Fruit fly (Drosophila melanogaster) whole organism, prepupa: ENCODE measurements around the gene CG2887.

Experiments used
- Blimp-1 ChIP-seq: fragments of 200-800 bp; sonication (Bioruptor generic); optimal IDR thresholded peaks from 3 replicates; lab custom pipeline; 2017; ENCODE audit warnings: missing biosample characterization, missing genetic modification characterization, mild to moderate bottlenecking, moderate library complexity, missing genetic modification reagents
- CG10631 ChIP-seq: fragments of 200-800 bp; sonication (Bioruptor generic); optimal IDR thresholded peaks from 2 replicates; lab custom pipeline; 2016; ENCODE audit warnings: missing biosample characterization, missing genetic modification characterization
- CG10669 ChIP-seq: fragments of 200-800 bp; sonication (Bioruptor generic); optimal IDR thresholded peaks from 3 replicates; lab custom pipeline; 2018; ENCODE audit warnings: missing biosample characterization, mild to moderate bottlenecking, missing genetic modification characterization, moderate library complexity
- CG11762 ChIP-seq: fragments of 200-800 bp; sonication (Bioruptor generic); optimal IDR thresholded peaks from 3 replicates; lab custom pipeline; 2016; ENCODE audit warnings: missing biosample characterization, missing genetic modification characterization; ENCODE audit not compliant: insufficient read depth
- CG11902 ChIP-seq: fragments of 200-800 bp; sonication (Bioruptor generic); optimal IDR thresholded peaks from 3 replicates; lab custom pipeline; 2016; ENCODE audit warnings: missing biosample characterization, missing genetic modification characterization
- CG1621 ChIP-seq: fragments of 200-800 bp; sonication (Bioruptor generic); optimal IDR thresholded peaks from 3 replicates; lab custom pipeline; 2018; ENCODE audit warnings: missing biosample characterization, mild to moderate bottlenecking, missing genetic modification characterization
- CG16779 ChIP-seq: fragments of 200-800 bp; sonication (Bioruptor generic); optimal IDR thresholded peaks from 3 replicates; lab custom pipeline; 2017; ENCODE audit warnings: missing biosample characterization, mild to moderate bottlenecking, missing genetic modification characterization
- CG3032 ChIP-seq: fragments of 200-800 bp; optimal IDR thresholded peaks from 2 replicates; lab custom pipeline; 2019; ENCODE audit warnings: missing biosample characterization, mild to moderate bottlenecking, missing genetic modification characterization, moderate library complexity
- CG34406 ChIP-seq: fragments of 200-800 bp; sonication (Bioruptor generic); optimal IDR thresholded peaks from 3 replicates; lab custom pipeline; 2016; ENCODE audit warnings: missing biosample characterization, missing genetic modification characterization
- CG3919 ChIP-seq: fragments of 200-800 bp; sonication (Bioruptor generic); optimal IDR thresholded peaks from 3 replicates; lab custom pipeline; 2016; ENCODE audit warnings: missing biosample characterization, missing genetic modification characterization
- CG4318 ChIP-seq: fragments of 200-800 bp; sonication (Bioruptor generic); optimal IDR thresholded peaks from 3 replicates; lab custom pipeline; 2017; ENCODE audit warnings: missing biosample characterization, mild to moderate bottlenecking, missing genetic modification characterization
- CG6163 ChIP-seq: fragments of 200-800 bp; sonication (Bioruptor generic); IDR thresholded peaks from 3 replicates; pipeline ENCODE4 v1.3.6; 2022; ENCODE audit warnings: missing biosample characterization, missing genetic modification characterization
- CG6276 ChIP-seq: fragments of 200-800 bp; sonication (Bioruptor generic); optimal IDR thresholded peaks from 2 replicates; lab custom pipeline; 2017; ENCODE audit warnings: missing biosample characterization, mild to moderate bottlenecking, missing genetic modification characterization
- CG6792 ChIP-seq: fragments of 200-800 bp; sonication (Bioruptor generic); optimal IDR thresholded peaks from 3 replicates; lab custom pipeline; 2016; ENCODE audit warnings: missing biosample characterization, missing genetic modification characterization
- CG6808 ChIP-seq: fragments of 200-800 bp; sonication (Bioruptor generic); optimal IDR thresholded peaks from 3 replicates; lab custom pipeline; 2017; ENCODE audit warnings: missing biosample characterization, missing genetic modification characterization, mild to moderate bottlenecking, moderate library complexity, missing genetic modification reagents
- CG6854 ChIP-seq: fragments of 200-800 bp; sonication (Bioruptor generic); optimal IDR thresholded peaks from 2 replicates; lab custom pipeline; 2017; ENCODE audit warnings: missing biosample characterization, mild to moderate bottlenecking, missing genetic modification characterization
- CG7368 ChIP-seq: fragments of 200-800 bp; sonication (Bioruptor generic); optimal IDR thresholded peaks from 3 replicates; lab custom pipeline; 2016; ENCODE audit warnings: missing biosample characterization, missing genetic modification characterization
- CG8119 ChIP-seq: fragments of 200-800 bp; sonication (Bioruptor generic); IDR thresholded peaks from 3 replicates; pipeline ENCODE4 v1.3.6; 2022; ENCODE audit warnings: missing biosample characterization, missing genetic modification characterization
- CG8319 ChIP-seq: fragments of 200-800 bp; sonication (Bioruptor generic); optimal IDR thresholded peaks from 3 replicates; lab custom pipeline; 2016; ENCODE audit warnings: missing biosample characterization, missing genetic modification characterization
- CG8632 ChIP-seq: fragments of 200-800 bp; sonication (Bioruptor generic); optimal IDR thresholded peaks from 3 replicates; lab custom pipeline; 2016; ENCODE audit warnings: missing biosample characterization, missing genetic modification characterization
- CG9139 ChIP-seq: fragments of 200-800 bp; sonication (Bioruptor generic); optimal IDR thresholded peaks from 3 replicates; lab custom pipeline; 2017; ENCODE audit warnings: missing biosample characterization, mild to moderate bottlenecking, missing genetic modification characterization
- Eip93F ChIP-seq: fragments of 200-800 bp; sonication (Bioruptor generic); optimal IDR thresholded peaks from 2 replicates; lab custom pipeline; 2016; ENCODE audit warnings: missing biosample characterization, mild to moderate bottlenecking, missing genetic modification characterization
- Ets96B ChIP-seq: fragments of 200-800 bp; optimal IDR thresholded peaks from 2 replicates; lab custom pipeline; 2019; ENCODE audit warnings: missing biosample characterization, mild to moderate bottlenecking, missing genetic modification characterization, moderate library complexity
- Hr39 ChIP-seq: fragments of 200-800 bp; sonication (Bioruptor generic); optimal IDR thresholded peaks from 2 replicates; lab custom pipeline; 2016; ENCODE audit warnings: missing biosample characterization, missing genetic modification characterization
- Lpt ChIP-seq: fragments of 200-800 bp; sonication (Bioruptor generic); optimal IDR thresholded peaks from 3 replicates; lab custom pipeline; 2016; ENCODE audit warnings: missing biosample characterization, missing genetic modification characterization
- Met ChIP-seq: fragments of 200-800 bp; sonication (Bioruptor generic); optimal IDR thresholded peaks from 3 replicates; lab custom pipeline; 2016; ENCODE audit warnings: missing biosample characterization, missing genetic modification characterization
- OdsH ChIP-seq: fragments of 200-800 bp; sonication (Bioruptor generic); optimal IDR thresholded peaks from 3 replicates; lab custom pipeline; 2016; ENCODE audit warnings: missing biosample characterization, missing genetic modification characterization
- Sox14 ChIP-seq: fragments of 200-800 bp; sonication (Bioruptor generic); optimal IDR thresholded peaks from 3 replicates; lab custom pipeline; 2016; ENCODE audit warnings: missing biosample characterization, missing genetic modification characterization
- Sox15 ChIP-seq: fragments of 200-800 bp; sonication (Bioruptor generic); optimal IDR thresholded peaks from 3 replicates; lab custom pipeline; 2016; ENCODE audit warnings: missing biosample characterization, missing genetic modification characterization
- achi ChIP-seq: fragments of 200-800 bp; sonication (Bioruptor generic); optimal IDR thresholded peaks from 3 replicates; lab custom pipeline; 2016; ENCODE audit warnings: missing biosample characterization, missing genetic modification characterization
- acj6 ChIP-seq: fragments of 200-800 bp; sonication (Bioruptor generic); optimal IDR thresholded peaks from 3 replicates; lab custom pipeline; 2016; ENCODE audit warnings: missing biosample characterization, missing genetic modification characterization
- dac ChIP-seq: fragments of 200-800 bp; sonication (Bioruptor generic); optimal IDR thresholded peaks from 2 replicates; lab custom pipeline; 2017; ENCODE audit warnings: missing biosample characterization, mild to moderate bottlenecking, missing genetic modification characterization
- dsx ChIP-seq: fragments of 200-800 bp; optimal IDR thresholded peaks from 3 replicates; lab custom pipeline; 2019; ENCODE audit warnings: missing biosample characterization, mild to moderate bottlenecking, missing genetic modification characterization, moderate library complexity; ENCODE audit not compliant: poor library complexity, severe bottlenecking
- esn ChIP-seq: fragments of 200-800 bp; sonication (Bioruptor generic); optimal IDR thresholded peaks from 2 replicates; lab custom pipeline; 2016; ENCODE audit warnings: missing biosample characterization, mild to moderate bottlenecking, missing genetic modification characterization, moderate library complexity
- fd85E ChIP-seq: fragments of 200-800 bp; sonication (Bioruptor generic); optimal IDR thresholded peaks from 3 replicates; lab custom pipeline; 2016; ENCODE audit warnings: missing biosample characterization, missing genetic modification characterization
- fkh ChIP-seq: fragments of 200-800 bp; sonication (Bioruptor generic); optimal IDR thresholded peaks from 3 replicates; lab custom pipeline; 2017; ENCODE audit warnings: missing biosample characterization, mild to moderate bottlenecking, missing genetic modification characterization, moderate library complexity
- lz ChIP-seq: fragments of 200-800 bp; sonication (Bioruptor generic); optimal IDR thresholded peaks from 3 replicates; lab custom pipeline; 2016; ENCODE audit warnings: missing biosample characterization, missing genetic modification characterization
- net ChIP-seq: fragments of 200-800 bp; sonication (Bioruptor generic); optimal IDR thresholded peaks from 3 replicates; lab custom pipeline; 2016; ENCODE audit warnings: missing biosample characterization, missing genetic modification characterization
- pdm3 ChIP-seq: fragments of 200-800 bp; sonication (Bioruptor generic); optimal IDR thresholded peaks from 3 replicates; lab custom pipeline; 2016; ENCODE audit warnings: missing biosample characterization, missing genetic modification characterization
- salr ChIP-seq, 2 experiments: fragments of 200-800 bp; sonication (Bioruptor generic); optimal IDR thresholded peaks; 3 replicates each; lab custom pipeline; 2016 to 2018; ENCODE audit warnings: missing biosample characterization in 2 of 2, missing genetic modification characterization in 2 of 2, mild to moderate bottlenecking in 1 of 2
- spab ChIP-seq: fragments of 200-800 bp; sonication (Bioruptor generic); optimal IDR thresholded peaks from 2 replicates; lab custom pipeline; 2017; ENCODE audit warnings: missing biosample characterization, mild to moderate bottlenecking, missing genetic modification characterization, missing genetic modification reagents
- ss ChIP-seq, 2 experiments: fragments of 200-800 bp; sonication (Bioruptor generic); optimal IDR thresholded peaks; 2 replicates in 1 of 2; 3 replicates in 1 of 2; lab custom pipeline; 2017 to 2018; ENCODE audit warnings: mild to moderate bottlenecking in 2 of 2, missing biosample characterization in 2 of 2, missing genetic modification characterization in 2 of 2, moderate library complexity in 1 of 2
- svp ChIP-seq: fragments of 200-800 bp; sonication (Bioruptor generic); peaks from one replicate; lab custom pipeline; 2016; ENCODE audit warnings: missing biosample characterization, missing genetic modification characterization
- topi ChIP-seq: fragments of 200-800 bp; sonication (Bioruptor generic); optimal IDR thresholded peaks from 3 replicates; lab custom pipeline; 2016; ENCODE audit warnings: missing biosample characterization, missing genetic modification characterization
- vri ChIP-seq: fragments of 200-800 bp; sonication (Bioruptor generic); optimal IDR thresholded peaks from 3 replicates; lab custom pipeline; 2016; ENCODE audit warnings: missing biosample characterization, mild to moderate bottlenecking, missing genetic modification characterization

Gene CG2887

DNA sequence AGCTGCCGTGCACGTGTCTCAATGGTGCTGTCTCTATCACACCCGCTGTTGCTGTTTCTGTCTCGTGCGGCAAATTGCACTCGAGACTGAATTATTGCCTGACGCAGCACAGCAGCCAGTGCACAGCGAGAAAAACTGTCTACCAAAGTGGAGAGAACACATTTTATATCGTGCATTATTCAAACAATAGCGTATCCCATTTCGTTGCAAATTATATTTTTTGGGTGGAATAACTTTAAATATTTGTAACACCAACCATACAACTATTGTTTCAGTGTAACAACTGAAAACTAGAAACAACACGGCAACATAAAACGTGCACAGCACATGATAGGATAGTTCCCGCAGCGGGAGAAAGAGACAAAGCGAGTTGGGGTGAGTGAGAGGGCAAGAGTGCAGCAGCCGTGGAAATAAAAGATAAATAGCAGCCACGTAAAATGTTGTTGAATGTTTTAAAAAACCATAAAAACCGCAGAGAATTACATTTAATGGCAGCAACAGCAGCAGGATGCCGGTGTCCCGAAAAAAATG is 37.1 kb upstream of the CG2887 start (continued):
- TF ChIP-seq CG10669 (GFP tag; lab: Kevin White, UChicago): peak; percentile 65
- peak; percentile 35 for TF ChIP-seq net
- TF ChIP-seq CG3919: peak; percentile 63
- peak; percentile 55 for TF ChIP-seq pdm3 (GFP tag; lab: Kevin White, UChicago)
- TF ChIP-seq CG10631 (GFP tag; lab: Kevin White, UChicago): peak; percentile 53
- peak; percentile 22 for TF ChIP-seq OdsH
- TF ChIP-seq Met (GFP tag; lab: Kevin White, UChicago): peak; percentile 38
- peak; percentile 42 for TF ChIP-seq CG16779 (tag; lab: Kevin White, UChicago)
- peak; percentile 39 for TF ChIP-seq CG6808 (GFP tag; lab: Kevin White, UChicago)
- peak; percentile 49 for TF ChIP-seq Sox14 (GFP tag; lab: Kevin White, UChicago)
- TF ChIP-seq CG6276 (GFP tag; lab: Kevin White, UChicago): peak; percentile 36
- TF ChIP-seq dac (GFP tag; lab: Kevin White, UChicago): no peak
- no peak for TF ChIP-seq CG11762 (GFP tag; lab: Kevin White, UChicago)
- no peak for TF ChIP-seq Blimp-1 (GFP tag; lab: Kevin White, UChicago)
- TF ChIP-seq spab (GFP tag; lab: Kevin White, UChicago): peak; percentile 39
- TF ChIP-seq acj6 (GFP tag; lab: Kevin White, UChicago): peak; percentile 40
- no peak for TF ChIP-seq fd85E (GFP tag; lab: Kevin White, UChicago)
- TF ChIP-seq CG1621: peak; percentile 36
- TF ChIP-seq CG34406: peak; percentile 21
- peak; percentile 61; the same call in 2 of the 3 replicates for TF ChIP-seq CG8119 (GFP tag; lab: Robert Waterston, UW)
- no peak for TF ChIP-seq Eip93F (GFP tag; lab: Kevin White, UChicago)
- peak; percentile 1 for TF ChIP-seq CG8632 (GFP tag; lab: Kevin White, UChicago)
- no peak for TF ChIP-seq CG6854 (GFP tag; lab: Kevin White, UChicago)
- no peak for TF ChIP-seq CG11902 (GFP tag; lab: Kevin White, UChicago)
- peak; percentile 69 for TF ChIP-seq CG6163 (GFP tag; lab: Robert Waterston, UW)
- peak; percentile 44 for TF ChIP-seq esn
- peak; percentile 17 for TF ChIP-seq achi (GFP tag; lab: Kevin White, UChicago)
- TF ChIP-seq Ets96B (tag; lab: Kevin White, UChicago): peak; percentile 58
- peak; percentile 4 for TF ChIP-seq Sox15 (GFP tag; lab: Kevin White, UChicago)
- TF ChIP-seq lz (GFP tag; lab: Kevin White, UChicago): peak; percentile 37
- TF ChIP-seq vri: no peak
- peak; percentile 11 for TF ChIP-seq Hr39 (GFP tag; lab: Kevin White, UChicago)
- peak; percentile 65 for TF ChIP-seq dsx (GFP tag; lab: Kevin White, UChicago)

dm6 chrX:10514850-10515249 is 36.6 kb upstream of the CG2887 start:
- no peak for TF ChIP-seq CG7368 (GFP tag; lab: Kevin White, UChicago)
- peak; percentile 98 for TF ChIP-seq svp
- TF ChIP-seq CG6276 (GFP tag; lab: Kevin White, UChicago): no peak
- TF ChIP-seq CG6792 (GFP tag; lab: Kevin White, UChicago): no peak
- TF ChIP-seq lz (GFP tag; lab: Kevin White, UChicago): no peak
- TF ChIP-seq Sox15 (GFP tag; lab: Kevin White, UChicago): no peak
- no peak for TF ChIP-seq CG4318 (GFP tag; lab: Kevin White, UChicago)
- TF ChIP-seq, all 60 proteins: peak for 1

DNA sequence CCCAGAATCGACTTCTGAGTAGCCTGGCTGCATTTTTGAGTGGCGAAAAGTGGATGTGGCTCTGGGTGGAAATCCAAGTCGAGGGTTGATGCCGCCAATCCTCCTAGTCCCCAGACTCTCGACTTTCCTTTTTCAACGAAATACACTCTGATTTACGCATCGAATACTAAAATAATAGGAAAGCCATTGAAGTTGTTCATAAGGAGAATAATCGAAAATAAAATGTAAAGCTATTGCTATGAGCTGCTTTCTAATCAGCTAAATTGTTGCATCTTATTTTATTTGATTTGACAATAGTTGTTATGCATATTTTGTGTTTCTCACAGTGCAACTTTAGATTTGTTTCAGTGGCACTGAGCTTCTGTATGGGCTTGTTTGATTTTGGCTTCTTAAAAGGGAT is 35.3 kb upstream of the CG2887 start:
- TF ChIP-seq CG8632 (GFP tag; lab: Kevin White, UChicago) (no peak), CG8319 (no peak), salr (GFP tag; optimal IDR thresholded peaks at IDR 0.05; lab: Kevin White, UChicago) (no peak), CG3032 (tag; lab: Kevin White, UChicago) (peak; percentile 17), Lpt (GFP tag; lab: Kevin White, UChicago) (no peak), CG10669 (GFP tag; lab: Kevin White, UChicago) (peak; percentile 47), Ets96B (tag; lab: Kevin White, UChicago) (peak; percentile 33), CG6808 (GFP tag; lab: Kevin White, UChicago) (peak; percentile 23), fkh (no peak), CG3919 (peak; percentile 8), ss (GFP tag; optimal IDR thresholded peaks at IDR 0.05; lab: Kevin White, UChicago) (no peak), vri (no peak), dac (GFP tag; lab: Kevin White, UChicago) (no peak), CG1621 (no peak), CG9139 (GFP tag; lab: Kevin White, UChicago) (no peak), CG11902 (GFP tag; lab: Kevin White, UChicago) (no peak), achi (GFP tag; lab: Kevin White, UChicago) (no peak), topi (GFP tag; lab: Kevin White, UChicago) (peak; percentile 49), dsx (GFP tag; lab: Kevin White, UChicago) (peak; percentile 16), Blimp-1 (GFP tag; lab: Kevin White, UChicago) (no peak), net (no peak), CG4318 (GFP tag; lab: Kevin White, UChicago) (no peak)
